Worm (Caenorhabditis elegans) whole organism, L3 larva: ENCODE results near the gene W03C9.2.

Source experiments
- ZK546.5 ChIP-seq: sonication (generic microtip); optimal IDR thresholded peaks from 2 replicates; lab custom pipeline; 2017; ENCODE audit warnings: missing biosample characterization, missing genetic modification characterization
- aly-2 ChIP-seq: fragments of 150-350 bp; optimal IDR thresholded peaks from 2 replicates; lab custom pipeline; 2014; ENCODE audit warnings: missing biosample characterization, missing genetic modification characterization
- ama-1 ChIP-seq: fragments of 150-350 bp; optimal IDR thresholded peaks from 2 replicates; lab custom pipeline; 2018
- ceh-16 ChIP-seq: sonication (generic microtip); optimal IDR thresholded peaks from 2 replicates; lab custom pipeline; 2017; ENCODE audit warnings: missing biosample characterization, missing genetic modification characterization
- ceh-28 ChIP-seq: fragments of 150-350 bp; optimal IDR thresholded peaks from 2 replicates; lab custom pipeline; 2014; ENCODE audit warnings: missing biosample characterization, missing genetic modification reagents, missing genetic modification characterization
- ceh-82 ChIP-seq: fragments of 150-350 bp; optimal IDR thresholded peaks from 2 replicates; lab custom pipeline; 2014; ENCODE audit warnings: missing biosample characterization, missing genetic modification characterization
- ceh-9 ChIP-seq: sonication (generic microtip); optimal IDR thresholded peaks from 2 replicates; lab custom pipeline; 2018; ENCODE audit warnings: missing biosample characterization, missing genetic modification characterization
- daf-12 ChIP-seq: fragments of 150-350 bp; optimal IDR thresholded peaks from 2 replicates; lab custom pipeline; 2014; ENCODE audit warnings: missing biosample characterization, missing genetic modification reagents, missing genetic modification characterization
- egl-5 ChIP-seq: fragments of 150-350 bp; optimal IDR thresholded peaks from 2 replicates; lab custom pipeline; 2017; ENCODE audit warnings: missing biosample characterization, missing genetic modification reagents, missing genetic modification characterization, inconsistent platforms
- elt-1 ChIP-seq: fragments of 150-350 bp; optimal IDR thresholded peaks from 2 replicates; lab custom pipeline; 2014; ENCODE audit warnings: missing biosample characterization, missing genetic modification characterization
- elt-2 ChIP-seq: sonication (generic microtip); optimal IDR thresholded peaks from 2 replicates; lab custom pipeline; 2016; ENCODE audit warnings: missing genetic modification reagents, mild to moderate bottlenecking, missing genetic modification characterization, missing compliant biosample characterization
- elt-3 ChIP-seq, 3 experiments: fragments of 150-350 bp in 1 of 3; sonication (generic microtip) in 2 of 3; optimal IDR thresholded peaks; 2 replicates in 2 of 3; 4 replicates in 1 of 3; lab custom pipeline; 2014 to 2017; ENCODE audit warnings: missing biosample characterization in 3 of 3, missing genetic modification characterization in 3 of 3
- eor-1 ChIP-seq, 2 experiments: fragments of 150-350 bp; optimal IDR thresholded peaks; 2 replicates each; lab custom pipeline; 2014 to 2018; ENCODE audit warnings: missing biosample characterization in 2 of 2, missing genetic modification characterization in 2 of 2
- fkh-10 ChIP-seq: sonication (generic microtip); optimal IDR thresholded peaks from 2 replicates; lab custom pipeline; 2017; ENCODE audit warnings: missing biosample characterization, missing genetic modification reagents, missing genetic modification characterization
- fos-1 ChIP-seq: fragments of 150-350 bp; optimal IDR thresholded peaks from 2 replicates; lab custom pipeline; 2014; ENCODE audit warnings: missing biosample characterization, missing genetic modification characterization
- jun-1 ChIP-seq: fragments of 150-350 bp; optimal IDR thresholded peaks from 2 replicates; lab custom pipeline; 2014; ENCODE audit warnings: missing biosample characterization, missing genetic modification reagents, missing genetic modification characterization
- lin-15B ChIP-seq: fragments of 150-350 bp; optimal IDR thresholded peaks from 2 replicates; lab custom pipeline; 2014; ENCODE audit warnings: missing biosample characterization, missing genetic modification characterization
- lin-39 ChIP-seq: fragments of 150-350 bp; optimal IDR thresholded peaks from 2 replicates; lab custom pipeline; 2018; ENCODE audit warnings: missing biosample characterization, missing genetic modification reagents, missing genetic modification characterization
- lsy-12 ChIP-seq: sonication (generic microtip); optimal IDR thresholded peaks from 2 replicates; lab custom pipeline; 2016; ENCODE audit warnings: mild to moderate bottlenecking, missing genetic modification characterization, missing compliant biosample characterization
- mdl-1 ChIP-seq: fragments of 150-350 bp; optimal IDR thresholded peaks from 2 replicates; lab custom pipeline; 2014; ENCODE audit warnings: missing biosample characterization, missing genetic modification characterization
- nfya-1 ChIP-seq: sonication (generic microtip); optimal IDR thresholded peaks from 2 replicates; lab custom pipeline; 2017; ENCODE audit warnings: missing genetic modification characterization, mild to moderate bottlenecking, missing compliant biosample characterization, antibody characterized with exemption, moderate library complexity; ENCODE audit not compliant: insufficient read depth
- nhr-11 ChIP-seq: fragments of 150-350 bp; optimal IDR thresholded peaks from 2 replicates; lab custom pipeline; 2014; ENCODE audit warnings: missing biosample characterization, missing genetic modification characterization
- nhr-12 ChIP-seq: fragments of 150-350 bp; optimal IDR thresholded peaks from 2 replicates; lab custom pipeline; 2014; ENCODE audit warnings: missing biosample characterization, missing genetic modification characterization
- nhr-23 ChIP-seq: fragments of 150-350 bp; optimal IDR thresholded peaks from 2 replicates; lab custom pipeline; 2014; ENCODE audit warnings: missing biosample characterization, missing genetic modification reagents, missing genetic modification characterization
- nhr-25 ChIP-seq: sonication (generic microtip); optimal IDR thresholded peaks from 2 replicates; lab custom pipeline; 2017; ENCODE audit warnings: missing biosample characterization, missing genetic modification characterization
- nhr-43 ChIP-seq: sonication (generic microtip); optimal IDR thresholded peaks from 2 replicates; lab custom pipeline; 2016; ENCODE audit warnings: mild to moderate bottlenecking, missing genetic modification characterization, missing compliant biosample characterization; ENCODE audit not compliant: poor library complexity, severe bottlenecking
- nhr-67 ChIP-seq: fragments of 150-350 bp; optimal IDR thresholded peaks from 2 replicates; lab custom pipeline; 2014; ENCODE audit warnings: missing biosample characterization, missing genetic modification characterization
- nhr-76 ChIP-seq: fragments of 150-350 bp; sonication (generic microtip); optimal IDR thresholded peaks from 5 replicates; lab custom pipeline; 2014; ENCODE audit warnings: missing biosample characterization, missing genetic modification characterization
- nhr-77 ChIP-seq: fragments of 150-350 bp; optimal IDR thresholded peaks from 2 replicates; lab custom pipeline; 2014; ENCODE audit warnings: missing biosample characterization, missing genetic modification characterization
- pha-4 ChIP-seq: fragments of 150-350 bp; optimal IDR thresholded peaks from 2 replicates; lab custom pipeline; 2014; ENCODE audit warnings: missing biosample characterization, missing genetic modification reagents, missing genetic modification characterization
- pqm-1 ChIP-seq: fragments of 150-350 bp; optimal IDR thresholded peaks from 2 replicates; lab custom pipeline; 2017; ENCODE audit warnings: missing biosample characterization, missing genetic modification characterization, inconsistent platforms
- sea-2 ChIP-seq: fragments of 150-350 bp; sonication (generic microtip); optimal IDR thresholded peaks from 4 replicates; lab custom pipeline; 2014; ENCODE audit warnings: missing biosample characterization, missing genetic modification reagents, missing genetic modification characterization
- skn-1 ChIP-seq: fragments of 150-350 bp; optimal IDR thresholded peaks from 2 replicates; lab custom pipeline; 2014; ENCODE audit warnings: missing biosample characterization, missing genetic modification characterization
- snpc-4 ChIP-seq: fragments of 150-350 bp; optimal IDR thresholded peaks from 2 replicates; lab custom pipeline; 2014; ENCODE audit warnings: missing biosample characterization, missing genetic modification characterization
- tbx-2 ChIP-seq: sonication (generic microtip); optimal IDR thresholded peaks from 2 replicates; lab custom pipeline; 2016; ENCODE audit warnings: mild to moderate bottlenecking, missing genetic modification characterization, missing compliant biosample characterization
- unc-39 ChIP-seq: sonication (generic microtip); optimal IDR thresholded peaks from 4 replicates; lab custom pipeline; 2017; ENCODE audit warnings: missing biosample characterization, missing genetic modification characterization
- unc-62 ChIP-seq: fragments of 150-350 bp; sonication (generic microtip); optimal IDR thresholded peaks from 4 replicates; lab custom pipeline; 2014; ENCODE audit warnings: missing biosample characterization, missing genetic modification reagents, missing genetic modification characterization
- zag-1 ChIP-seq: fragments of 150-350 bp; optimal IDR thresholded peaks from 2 replicates; lab custom pipeline; 2014; ENCODE audit warnings: missing biosample characterization, missing genetic modification characterization
- ztf-11 ChIP-seq: fragments of 150-350 bp; optimal IDR thresholded peaks from 2 replicates; lab custom pipeline; 2014; ENCODE audit warnings: missing biosample characterization, missing genetic modification characterization

W03C9.2 gene

ce11 chrII:11968275-11968674 lies 6.1 kb downstream of the W03C9.2 start, which contains the start of gene mex-1:
Gene mex-1, plus strand, starts transcription at chrII:11968637.
- TF ChIP-seq ztf-11, result no peak
- no peak for TF ChIP-seq aly-2
- no peak for TF ChIP-seq egl-5 (tag; lab: Kevin White, UChicago)
- TF ChIP-seq zag-1 (tag; lab: Kevin White, UChicago), result no peak
- TF ChIP-seq nhr-77 (tag; lab: Kevin White, UChicago), result no peak
- no peak for TF ChIP-seq elt-3 (tag; optimal IDR thresholded peaks at IDR 0.05; lab: Kevin White, UChicago)
- TF ChIP-seq fos-1 (tag; lab: Kevin White, UChicago), result no peak

- TF ChIP-seq sea-2 (no peak), fos-1 (tag; lab: Kevin White, UChicago) (no peak), nhr-76 (tag; lab: Kevin White, UChicago) (no peak), ama-1 (no peak)
Measured at ce11 chrII:11969033-11969432, 6.9 kb downstream of the W03C9.2 start.

- TF ChIP-seq nfya-1 (tag; lab: Kevin White, UChicago), result peak; percentile 70
- TF ChIP-seq jun-1 (tag; lab: Kevin White, UChicago), result no peak
Measured at ce11 chrII:11971009-11971636, 9.0 kb downstream of the W03C9.2 start.

DNA sequence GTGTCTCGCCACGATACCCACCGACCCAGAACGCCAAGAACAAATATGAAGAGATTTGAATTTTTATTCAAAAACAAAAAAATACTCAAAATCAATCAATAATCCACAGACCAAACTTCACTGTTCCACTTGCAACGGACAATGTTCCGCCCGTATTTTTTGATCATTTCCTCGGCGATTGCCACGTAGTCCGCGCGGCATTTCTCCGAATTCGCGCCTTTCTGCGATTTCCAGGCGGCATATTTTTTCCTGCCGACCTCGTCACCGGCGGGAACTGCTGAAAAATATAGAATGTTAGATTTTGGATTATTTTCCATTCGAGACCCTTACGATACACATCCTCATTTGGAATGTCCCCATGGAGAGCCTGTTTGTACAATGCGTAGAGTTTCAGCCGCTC lies 10.1 kb downstream of the W03C9.2 start:
- TF ChIP-seq lin-39 (tag; lab: Kevin White, UChicago), result no peak
- no peak for TF ChIP-seq nhr-25 (tag; lab: Kevin White, UChicago)
- no peak for TF ChIP-seq zag-1 (tag; lab: Kevin White, UChicago)
- no peak for TF ChIP-seq lin-15B (tag; lab: Kevin White, UChicago)

DNA sequence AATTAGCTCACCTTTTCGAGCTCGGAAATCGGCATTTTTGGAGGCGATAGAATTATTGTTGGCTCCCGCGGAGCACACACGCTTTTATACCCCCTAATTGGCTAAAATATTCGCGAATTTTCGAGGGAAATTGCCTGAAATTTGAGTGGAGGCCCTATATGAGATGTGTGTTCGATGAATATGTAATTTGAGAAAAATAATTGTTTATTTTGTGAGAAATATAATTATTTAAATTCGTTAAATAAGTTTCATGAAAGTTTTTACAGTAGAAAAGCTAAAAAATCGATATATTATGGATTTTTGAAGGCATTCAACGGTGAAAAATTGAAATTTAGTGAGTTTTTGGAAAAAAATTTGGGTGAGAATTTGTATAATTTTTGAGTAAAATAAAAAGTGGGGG lies 11.5 kb downstream of the W03C9.2 start, which contains the start of gene acbp-6:
acbp-6 (minus strand) TSS at position 101 of the 400 bp plus-strand sequence.
- no peak for TF ChIP-seq nhr-67
- TF ChIP-seq ceh-16, result no peak

ce11 chrII:11974048-11974995 lies 12.2 kb downstream of the W03C9.2 start:
- peak; percentile 34 for TF ChIP-seq aly-2
- peak; percentile 40 for TF ChIP-seq lsy-12 (tag; lab: Kevin White, UChicago)
- TF ChIP-seq egl-5 (tag; lab: Kevin White, UChicago), result no peak
- no peak for TF ChIP-seq lin-15B (tag; lab: Kevin White, UChicago)
- TF ChIP-seq zag-1 (tag; lab: Kevin White, UChicago), result no peak
- peak; percentile 34 for TF ChIP-seq pha-4 (tag; lab: Kevin White, UChicago)
- no peak for TF ChIP-seq unc-62
- TF ChIP-seq unc-39 (tag; lab: Kevin White, UChicago), result no peak
- TF ChIP-seq lin-39 (tag; lab: Kevin White, UChicago), result no peak
- TF ChIP-seq snpc-4 (tag; lab: Kevin White, UChicago), result no peak
- TF ChIP-seq fkh-10 (GFP tag; lab: Kevin White, UChicago), result no peak
- no peak for TF ChIP-seq nhr-12 (tag; lab: Kevin White, UChicago)
- no peak for TF ChIP-seq nhr-11 (tag; lab: Kevin White, UChicago)
- TF ChIP-seq pqm-1 (tag; lab: Kevin White, UChicago), result peak; percentile 19
- TF ChIP-seq mdl-1 (tag; lab: Kevin White, UChicago), result no peak
- TF ChIP-seq ceh-82 (tag; lab: Kevin White, UChicago), result no peak
- no peak for TF ChIP-seq nhr-25 (tag; lab: Kevin White, UChicago)
- no peak for TF ChIP-seq tbx-2 (tag; lab: Kevin White, UChicago)
- TF ChIP-seq elt-1 (tag; lab: Kevin White, UChicago), result no peak
- peak; percentile 53 for TF ChIP-seq ZK546.5
- no peak for TF ChIP-seq elt-3 (tag; optimal IDR thresholded peaks at IDR 0.05; lab: Kevin White, UChicago)
- peak; percentile 11 for TF ChIP-seq nhr-43 (tag; lab: Kevin White, UChicago)
- peak; percentile 76 for TF ChIP-seq fos-1 (tag; lab: Kevin White, UChicago)
- TF ChIP-seq daf-12 (tag; lab: Kevin White, UChicago), result no peak
- no peak for TF ChIP-seq eor-1 (tag; optimal IDR thresholded peaks at IDR 0.05; lab: Kevin White, UChicago)
- no peak for TF ChIP-seq sea-2
- no peak for TF ChIP-seq nhr-23 (tag; lab: Kevin White, UChicago)
- TF ChIP-seq ceh-28 (tag; lab: Kevin White, UChicago), result no peak
- peak; percentile 24 for TF ChIP-seq nhr-77 (tag; lab: Kevin White, UChicago)
- peak; percentile 49 for TF ChIP-seq elt-2 (tag; lab: Kevin White, UChicago)
- TF ChIP-seq ztf-11, result no peak
- TF ChIP-seq skn-1 (tag; lab: Kevin White, UChicago), result no peak
- peak; percentile 47 for TF ChIP-seq jun-1 (tag; lab: Kevin White, UChicago)
- TF ChIP-seq ceh-9 (tag; lab: Kevin White, UChicago), result no peak
